Worm (Caenorhabditis elegans): ENCODE measurements around the gene slc-17.2.

DNA sequence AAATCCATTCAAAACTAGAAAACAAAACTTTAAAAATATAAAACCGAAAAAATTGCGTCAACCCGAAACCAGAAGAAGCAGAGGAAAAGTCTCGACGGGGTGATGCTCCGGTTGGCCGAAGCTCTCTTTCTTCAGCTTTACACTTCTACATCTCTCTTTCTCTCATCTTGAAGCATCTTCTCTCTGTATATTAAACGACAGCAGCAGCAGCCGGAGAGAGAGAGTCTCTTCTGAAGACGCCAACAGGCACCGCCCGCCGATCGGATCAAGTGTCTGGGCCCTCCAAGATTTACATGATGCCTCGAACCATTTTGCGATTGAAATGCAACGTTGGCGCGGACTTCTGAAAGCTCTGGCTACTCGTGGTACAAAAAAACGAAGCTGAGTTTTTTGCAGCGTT, 43.2 kb downstream of the slc-17.2 start:
- no peak for TF ChIP-seq unc-62 (GFP tag; optimal IDR thresholded peaks at IDR 0.05)
- no peak for TF ChIP-seq ama-1 (optimal IDR thresholded peaks at IDR 0.05)
- no peak for TF ChIP-seq nhr-12 (tag; optimal IDR thresholded peaks at IDR 0.05)
- no peak for TF ChIP-seq nhr-76 (tag; optimal IDR thresholded peaks at IDR 0.05)
- TF ChIP-seq grh-1 (GFP tag; IDR thresholded peaks at IDR 0.05) = no peak
- TF ChIP-seq fos-1 (tag; optimal IDR thresholded peaks at IDR 0.05) = no peak
- no peak for TF ChIP-seq blmp-1 (tag; optimal IDR thresholded peaks at IDR 0.05)
- TF ChIP-seq ztf-11 (tag; optimal IDR thresholded peaks at IDR 0.05) = no peak
- no peak for TF ChIP-seq pag-3 (tag; optimal IDR thresholded peaks at IDR 0.05; ENCODE audit: borderline replicate concordance, insufficient read depth)
- TF ChIP-seq lin-13 (GFP tag; optimal IDR thresholded peaks at IDR 0.05) = no peak
